Worm (Caenorhabditis elegans): Measurements from ENCODE around the gene nhr-7.

- TF ChIP-seq nhr-41 (GFP tag; IDR thresholded peaks at IDR 0.05) (no peak), nhr-76 (tag; optimal IDR thresholded peaks at IDR 0.05) (no peak), Y75B8A.6 (GFP tag; IDR thresholded peaks at IDR 0.05) (no peak), lin-39 (tag; optimal IDR thresholded peaks at IDR 0.05) (no peak)
Observed at ce11 chrIV:11298154-11299086, 27.3 kb upstream of the nhr-7 start, which contains the start of the genes B0035.15 and dnj-1.
